Worm (Caenorhabditis elegans) whole organism, L2 larva: ENCODE data around the gene cyp-33A1.
"Not testable (repeated sequence)": the region's sequence is repeated elsewhere in the genome, so short reads cannot be mapped to it uniquely, and the experiment has no call there.

Experiments
- C34F6.9 ChIP-seq: fragments of 150-350 bp; optimal IDR thresholded peaks from 2 replicates; lab custom pipeline; 2014; ENCODE audit warnings: missing biosample characterization, missing genetic modification characterization
- Y55F3AM.14 ChIP-seq: fragments of 200-800 bp; sonication (Bioruptor generic); optimal IDR thresholded peaks from 2 replicates; lab custom pipeline; 2018; ENCODE audit warnings: mild to moderate bottlenecking, missing genetic modification characterization, missing compliant biosample characterization
- aly-2 ChIP-seq: fragments of 150-350 bp; optimal IDR thresholded peaks from 2 replicates; lab custom pipeline; 2014; ENCODE audit warnings: missing biosample characterization, missing genetic modification characterization
- ceh-16 ChIP-seq: fragments of 150-350 bp; optimal IDR thresholded peaks from 2 replicates; lab custom pipeline; 2014; ENCODE audit warnings: missing biosample characterization, missing genetic modification characterization
- egl-27 ChIP-seq: sonication (generic microtip); optimal IDR thresholded peaks from 3 replicates; lab custom pipeline; 2017; ENCODE audit warnings: missing biosample characterization, missing genetic modification reagents, missing genetic modification characterization
- nhr-11 ChIP-seq: fragments of 150-350 bp; optimal IDR thresholded peaks from 2 replicates; lab custom pipeline; 2014; ENCODE audit warnings: missing biosample characterization, missing genetic modification characterization
- nhr-21 ChIP-seq: fragments of 150-350 bp; optimal IDR thresholded peaks from 2 replicates; lab custom pipeline; 2014; ENCODE audit warnings: missing biosample characterization, missing genetic modification characterization
- nhr-237 ChIP-seq: fragments of 150-350 bp; optimal IDR thresholded peaks from 2 replicates; lab custom pipeline; 2014; ENCODE audit warnings: missing biosample characterization, missing genetic modification characterization
- nhr-77 ChIP-seq: fragments of 150-350 bp; optimal IDR thresholded peaks from 2 replicates; lab custom pipeline; 2014; ENCODE audit warnings: missing biosample characterization, missing genetic modification characterization
- peb-1 ChIP-seq: fragments of 150-350 bp; optimal IDR thresholded peaks from 2 replicates; lab custom pipeline; 2014; ENCODE audit warnings: missing biosample characterization, missing genetic modification characterization
- snpc-4 ChIP-seq: fragments of 150-350 bp; optimal IDR thresholded peaks from 2 replicates; lab custom pipeline; 2014; ENCODE audit warnings: missing biosample characterization, missing genetic modification characterization
- unc-62 ChIP-seq: fragments of 150-350 bp; optimal IDR thresholded peaks from 2 replicates; lab custom pipeline; 2014; ENCODE audit warnings: missing biosample characterization, missing genetic modification reagents, missing genetic modification characterization

DNA sequence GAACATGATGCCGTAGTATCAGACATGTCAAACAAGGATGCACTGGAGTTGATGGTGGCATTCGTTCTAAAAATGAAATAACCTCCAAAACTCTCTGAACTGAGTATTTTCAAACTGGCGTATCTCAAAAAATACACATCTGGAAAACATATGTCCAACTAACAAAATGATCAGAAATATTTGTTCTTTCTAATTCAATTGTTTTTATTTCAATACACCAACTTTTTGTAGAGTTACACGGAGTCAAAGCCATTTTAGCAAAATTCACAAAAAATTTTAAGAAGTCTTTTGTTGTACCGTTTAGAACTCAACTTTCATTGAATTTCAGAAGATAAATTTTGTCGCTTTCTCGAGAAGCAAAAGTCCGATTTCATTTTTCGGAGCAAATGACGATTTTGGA is 22.3 kb upstream of the cyp-33A1 start, which contains the start of gene srsx-40:
- TF ChIP-seq Y55F3AM.14 (GFP tag; lab: Kevin White, UChicago); aly-2 (tag; lab: Kevin White, UChicago); ceh-16 (tag; lab: Kevin White, UChicago); snpc-4; nhr-21 (tag; lab: Kevin White, UChicago); nhr-11 (tag; lab: Kevin White, UChicago); egl-27 (tag; lab: Kevin White, UChicago); peb-1 (tag; lab: Kevin White, UChicago); unc-62; nhr-237 (tag; lab: Kevin White, UChicago); C34F6.9 (tag; lab: Kevin White, UChicago); nhr-77: not testable (repeated sequence)
